Fruit fly (Drosophila melanogaster) whole organism, embryonic: Measurements from ENCODE around the gene Or7a.

ENCODE experiments used
- CG11093 ChIP-seq: fragments of 200-800 bp; sonication (Bioruptor generic); IDR thresholded peaks from 3 replicates; pipeline ENCODE4 v1.3.6; 2022; ENCODE audit warnings: missing biosample characterization, missing genetic modification characterization
- CG12299 ChIP-seq: fragments of 200-800 bp; sonication (Bioruptor generic); optimal IDR thresholded peaks from 2 replicates; lab custom pipeline; 2018; ENCODE audit warnings: missing biosample characterization, mild to moderate bottlenecking, missing genetic modification characterization
- CG12942 ChIP-seq: fragments of 200-800 bp; sonication (Bioruptor generic); optimal IDR thresholded peaks from 3 replicates; lab custom pipeline; 2016; ENCODE audit warnings: missing biosample characterization, missing genetic modification characterization
- CG13123 ChIP-seq: fragments of 200-800 bp; sonication (Bioruptor generic); optimal IDR thresholded peaks from 2 replicates; lab custom pipeline; 2016; ENCODE audit warnings: missing biosample characterization, missing genetic modification characterization
- CG30403 ChIP-seq: fragments of 200-800 bp; sonication (Bioruptor generic); optimal IDR thresholded peaks from 3 replicates; lab custom pipeline; 2016; ENCODE audit warnings: missing biosample characterization, missing genetic modification characterization
- CG3163 ChIP-seq: fragments of 200-800 bp; sonication (Bioruptor generic); optimal IDR thresholded peaks from 3 replicates; lab custom pipeline; 2016; ENCODE audit warnings: missing biosample characterization, missing genetic modification characterization
- CG6683 ChIP-seq: fragments of 200-800 bp; sonication (Bioruptor generic); optimal IDR thresholded peaks from 2 replicates; lab custom pipeline; 2017; ENCODE audit warnings: missing biosample characterization, mild to moderate bottlenecking, missing genetic modification characterization, missing genetic modification reagents
- CG8478 ChIP-seq: fragments of >200 bp; optimal IDR thresholded peaks from 2 replicates; lab custom pipeline; 2018
- Dek ChIP-seq: fragments of 200-800 bp; sonication (Bioruptor generic); optimal IDR thresholded peaks from 3 replicates; lab custom pipeline; 2019; ENCODE audit warnings: missing biosample characterization, mild to moderate bottlenecking, missing genetic modification characterization, moderate library complexity
- Hand ChIP-seq: fragments of 200-800 bp; sonication (Bioruptor generic); optimal IDR thresholded peaks from 2 replicates; lab custom pipeline; 2017; ENCODE audit warnings: mild to moderate bottlenecking, missing biosample characterization, missing genetic modification reagents, missing genetic modification characterization
- Hr39 ChIP-seq: fragments of >200 bp; optimal IDR thresholded peaks from 2 replicates; lab custom pipeline; 2017
- Lim3 ChIP-seq: fragments of 200-800 bp; sonication (Bioruptor generic); IDR thresholded peaks from 2 replicates; pipeline ENCODE4 v1.3.6; 2022; ENCODE audit warnings: missing biosample characterization, missing genetic modification characterization
- PHDP ChIP-seq: fragments of 200-800 bp; sonication (Bioruptor generic); optimal IDR thresholded peaks from 3 replicates; lab custom pipeline; 2018; ENCODE audit warnings: missing biosample characterization, mild to moderate bottlenecking, missing genetic modification characterization, moderate library complexity
- Sin3A ChIP-seq: fragments of >200 bp; optimal IDR thresholded peaks from 2 replicates; lab custom pipeline; 2018
- Tbp ChIP-seq: fragments of >200 bp; optimal IDR thresholded peaks from 2 replicates; lab custom pipeline; 2018; ENCODE audit warnings: missing biosample characterization, missing genetic modification characterization
- cad ChIP-seq: fragments of >200 bp; optimal IDR thresholded peaks from 2 replicates; lab custom pipeline; 2017; ENCODE audit warnings: missing biosample characterization, missing genetic modification characterization
- nom ChIP-seq: fragments of 200-800 bp; sonication (Bioruptor generic); optimal IDR thresholded peaks from 2 replicates; lab custom pipeline; 2017; ENCODE audit warnings: missing biosample characterization, missing genetic modification characterization, mild to moderate bottlenecking, moderate library complexity, missing genetic modification reagents
- repo ChIP-seq: fragments of 200-800 bp; sonication (Bioruptor generic); optimal IDR thresholded peaks from 2 replicates; lab custom pipeline; 2016; ENCODE audit warnings: missing biosample characterization, missing genetic modification characterization
- sim ChIP-seq: fragments of 200-800 bp; sonication (Bioruptor generic); IDR thresholded peaks from 2 replicates; pipeline ENCODE4 v1.3.6; 2022; ENCODE audit warnings: missing biosample characterization, missing genetic modification characterization
- stc ChIP-seq: fragments of 200-800 bp; sonication (Bioruptor generic); IDR thresholded peaks from 2 replicates; pipeline ENCODE4 v1.3.6; 2022; ENCODE audit warnings: missing biosample characterization, missing genetic modification characterization
- trh ChIP-seq: fragments of 200-800 bp; sonication (Bioruptor generic); optimal IDR thresholded peaks from 2 replicates; lab custom pipeline; 2016; ENCODE audit warnings: missing biosample characterization, missing genetic modification characterization

Or7a gene

dm6 chrX:8114476-8115342 is 50.8 kb downstream of the Or7a start (continued):
- no peak for TF ChIP-seq Tbp (GFP tag; lab: Kevin White, UChicago)
- TF ChIP-seq nom = no peak
- peak; percentile 25 for TF ChIP-seq CG12299 (tag; lab: Kevin White, UChicago)
- TF ChIP-seq CG13123 (GFP tag; lab: Kevin White, UChicago) = no peak
- TF ChIP-seq CG6683 (GFP tag; lab: Kevin White, UChicago) = no peak
- TF ChIP-seq CG11093 (GFP tag; lab: Robert Waterston, UW) = no peak
- peak; percentile 75 for TF ChIP-seq PHDP (tag; lab: Kevin White, UChicago)
- TF ChIP-seq Hr39 (lab: Kevin White, UChicago) = no peak
- 0 out of 2 replicates have a peak, but pooled peaks have one; percentile 23 for TF ChIP-seq sim (GFP tag; lab: Robert Waterston, UW)
- peak; percentile 13 for TF ChIP-seq repo (GFP tag; lab: Kevin White, UChicago)
- TF ChIP-seq stc (GFP tag; lab: Robert Waterston, UW) = peak; percentile 67
- no peak for TF ChIP-seq CG8478
- no peak for TF ChIP-seq Sin3A (lab: Kevin White, UChicago)
- no peak for TF ChIP-seq Lim3 (GFP tag; lab: Robert Waterston, UW)
- peak; percentile 63 for TF ChIP-seq Hand (GFP tag; lab: Kevin White, UChicago)
- TF ChIP-seq CG12942 = no peak
- TF ChIP-seq CG3163 = peak; percentile 20
- peak; percentile 57 for TF ChIP-seq CG30403 (GFP tag; lab: Kevin White, UChicago)
- TF ChIP-seq trh (GFP tag; lab: Kevin White, UChicago) = no peak
- TF ChIP-seq Dek (tag; lab: Kevin White, UChicago) = peak; percentile 61
- TF ChIP-seq cad (GFP tag; lab: Kevin White, UChicago) = no peak
- TF ChIP-seq, all 482 proteins: peak for 254
